Worm (Caenorhabditis elegans): ENCODE measurements around the gene C44C10.9.

DNA sequence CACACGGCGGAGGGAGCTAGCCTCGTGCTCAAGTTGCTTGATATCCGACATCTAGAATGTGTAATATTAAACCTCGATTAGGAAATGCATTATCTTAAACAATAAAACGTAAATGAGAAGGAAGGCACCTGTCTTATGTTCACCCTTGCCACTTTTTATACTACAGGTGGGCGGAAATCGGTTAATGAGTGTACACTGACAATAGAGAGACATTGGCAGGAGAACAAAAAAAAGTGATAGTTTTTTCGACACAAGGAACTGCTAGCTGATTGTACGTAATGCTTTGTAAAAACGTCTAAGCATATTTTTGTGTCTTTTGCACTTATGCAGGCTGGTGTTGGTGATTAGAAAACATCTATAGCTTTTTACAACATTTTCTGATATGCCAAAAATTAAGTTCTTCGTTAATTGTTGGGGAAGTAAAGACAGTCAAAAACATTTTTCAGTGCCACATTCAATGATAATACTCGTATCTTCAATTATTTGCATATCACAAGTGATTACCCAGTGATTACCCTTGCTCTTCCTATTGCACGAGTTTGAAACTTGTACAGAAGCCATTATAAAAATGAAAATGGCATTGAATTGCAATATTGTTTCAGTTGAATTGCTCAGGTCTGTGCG, 4.0 kb downstream of the C44C10.9 start, which contains the start of gene col-180:
- TF ChIP-seq him-1 (tag; optimal IDR thresholded peaks at IDR 0.05), result no peak
- TF ChIP-seq W03F9.2 (tag; optimal IDR thresholded peaks at IDR 0.05), result no peak
- no peak for TF ChIP-seq dao-5 (tag; optimal IDR thresholded peaks at IDR 0.05)
